Worm (Caenorhabditis elegans): ENCODE measurements around the gene Y55B1BR.6.

The Y55B1BR.6 gene

DNA sequence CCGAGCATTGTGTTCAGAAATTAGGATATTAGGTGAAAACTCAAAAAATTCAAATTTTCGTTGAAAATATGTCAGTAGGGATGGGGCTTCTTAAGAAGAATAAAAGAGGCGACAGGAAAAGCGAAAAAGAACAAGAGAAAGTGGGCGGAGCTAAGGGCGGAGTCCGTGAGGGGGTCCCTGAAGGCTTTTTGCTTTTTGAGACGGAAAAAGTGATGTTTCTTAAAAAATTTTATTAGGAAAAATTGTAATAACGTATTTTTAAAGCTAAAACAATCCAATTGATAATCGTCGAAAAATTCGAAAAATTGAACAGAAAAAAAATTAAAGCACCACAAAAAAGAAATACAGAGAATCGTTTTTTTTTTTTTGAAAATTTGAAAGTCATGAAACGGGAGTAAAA lies at the start of gene Y55B1BR.6:
Gene Y55B1BR.6 (minus strand): TSS at position 101 of the 400 bp plus-strand sequence.
- TF ChIP-seq mab-9 (GFP tag; IDR thresholded peaks at IDR 0.05) (no peak), hlh-4 (tag; optimal IDR thresholded peaks at IDR 0.05) (no peak), dsc-1 (tag; optimal IDR thresholded peaks at IDR 0.05) (no peak), unc-98 (GFP tag; IDR thresholded peaks at IDR 0.05) (no peak), mep-1 (tag; optimal IDR thresholded peaks at IDR 0.05) (no peak), nhr-71 (tag; optimal IDR thresholded peaks at IDR 0.05) (no peak), grh-1 (GFP tag; IDR thresholded peaks at IDR 0.05) (no peak), isw-1 (GFP tag; IDR thresholded peaks at IDR 0.05) (no peak), lin-35 (GFP tag; optimal IDR thresholded peaks at IDR 0.05) (no peak), lsy-2 (tag; optimal IDR thresholded peaks at IDR 0.05) (no peak), hlh-17 (GFP tag; optimal IDR thresholded peaks at IDR 0.05; ENCODE audit: borderline replicate concordance) (no peak), sptf-1 (tag; optimal IDR thresholded peaks at IDR 0.05) (no peak), sup-37 (GFP tag; optimal IDR thresholded peaks at IDR 0.05) (no peak), blmp-1 (tag; optimal IDR thresholded peaks at IDR 0.05) (no peak), nhr-76 (tag; optimal IDR thresholded peaks at IDR 0.05) (no peak), C16A3.4 (tag; optimal IDR thresholded peaks at IDR 0.05) (no peak)

ce11 chrIII:513360-513759 lies 49.7 kb upstream of the Y55B1BR.6 start:
- TF ChIP-seq unc-86 (tag; optimal IDR thresholded peaks at IDR 0.05) (no peak), pqm-1 (tag; optimal IDR thresholded peaks at IDR 0.05) (no peak), vab-15 (tag; optimal IDR thresholded peaks at IDR 0.05) (no peak), ama-1 (optimal IDR thresholded peaks at IDR 0.05) (no peak), F16B12.6 (tag; optimal IDR thresholded peaks at IDR 0.05) (no peak), C04F5.9 (tag; optimal IDR thresholded peaks at IDR 0.05) (no peak), alr-1 (tag; optimal IDR thresholded peaks at IDR 0.05; ENCODE audit: borderline replicate concordance) (no peak), lir-3 (tag; optimal IDR thresholded peaks at IDR 0.05; ENCODE audit: poor library complexity) (no peak), ceh-90 (tag; optimal IDR thresholded peaks at IDR 0.05) (no peak), nhr-12 (tag; optimal IDR thresholded peaks at IDR 0.05) (no peak), lin-13 (GFP tag; optimal IDR thresholded peaks at IDR 0.05) (no peak), tbx-2 (tag; optimal IDR thresholded peaks at IDR 0.05) (no peak)

- no peak for TF ChIP-seq unc-62 (GFP tag; optimal IDR thresholded peaks at IDR 0.05)
- TF ChIP-seq ets-5 (GFP tag; IDR thresholded peaks at IDR 0.05), result 0 out of 2 replicates have a peak, but pooled peaks have one; percentile 56
- no peak for TF ChIP-seq ceh-88 (GFP tag; IDR thresholded peaks at IDR 0.05)
- no peak for TF ChIP-seq skn-1 (tag; optimal IDR thresholded peaks at IDR 0.05)
Observed at ce11 chrIII:512117-512516, 48.5 kb upstream of the Y55B1BR.6 start, which contains the start of gene F30H5.3. TSS of gene F30H5.3 (minus strand) at chrIII:512217.

- no peak for TF ChIP-seq sptf-1 (tag; optimal IDR thresholded peaks at IDR 0.05)
- peak; percentile 3 for TF ChIP-seq nhr-85 (tag)
Observed at ce11 chrIII:509045-509444, 45.4 kb upstream of the Y55B1BR.6 start.

- TF ChIP-seq ceh-82 (tag; optimal IDR thresholded peaks at IDR 0.05) (peak; percentile 1 to 81 (median 13)), nhr-20 (tag; optimal IDR thresholded peaks at IDR 0.05) (peak; percentile 81), jun-1 (tag; optimal IDR thresholded peaks at IDR 0.05) (peak; percentile 73), ztf-11 (tag; optimal IDR thresholded peaks at IDR 0.05) (peak in 1 of 2 experiments; percentile 60), elt-3 (tag; optimal IDR thresholded peaks at IDR 0.05) (peak in 2 of 6 experiments; percentile 23 to 65), nhr-28 (tag; optimal IDR thresholded peaks at IDR 0.05) (no peak), rnt-1 (tag; optimal IDR thresholded peaks at IDR 0.05) (peak; percentile 75), unc-62 (GFP tag; optimal IDR thresholded peaks at IDR 0.05) (no peak), ztf-4 (tag; optimal IDR thresholded peaks at IDR 0.05) (peak; percentile 61), grh-1 (GFP tag; IDR thresholded peaks at IDR 0.05) (0 out of 2 replicates have a peak, but pooled peaks have one; percentile 10), ets-5 (GFP tag; IDR thresholded peaks at IDR 0.05) (no peak), aly-2 (tag; optimal IDR thresholded peaks at IDR 0.05) (peak; percentile 66), fkh-4 (tag; optimal IDR thresholded peaks at IDR 0.05; ENCODE audit: borderline replicate concordance) (peak; percentile 21), zag-1 (tag; optimal IDR thresholded peaks at IDR 0.05) (no peak), lin-14 (GFP tag; optimal IDR thresholded peaks at IDR 0.05) (no peak), nhr-11 (tag; optimal IDR thresholded peaks at IDR 0.05) (no peak), dsc-1 (tag; optimal IDR thresholded peaks at IDR 0.05) (peak; percentile 71), irx-1 (tag; optimal IDR thresholded peaks at IDR 0.05) (peak; percentile 66), mab-9 (GFP tag; IDR thresholded peaks at IDR 0.05) (0 out of 2 replicates have a peak, but pooled peaks have one; percentile 9), aha-1 (tag; optimal IDR thresholded peaks at IDR 0.05) (no peak)
Observed at ce11 chrIII:502583-502982, 39.0 kb upstream of the Y55B1BR.6 start.
